Worm (Caenorhabditis elegans) whole organism, mixed stage, embryonic: Measurements from ENCODE around the gene dhs-21.
A peak's percentile ranks its signal among the peaks of the same experiment; 100 is the strongest.

Source experiments
- ces-1 ChIP-seq: fragments of 150-350 bp; optimal IDR thresholded peaks from 2 replicates; lab custom pipeline; 2014; ENCODE audit warnings: missing biosample characterization, missing genetic modification reagents, missing genetic modification characterization
- elt-1 ChIP-seq: sonication (generic microtip); optimal IDR thresholded peaks from 2 replicates; lab custom pipeline; 2017; ENCODE audit warnings: missing genetic modification characterization, mild to moderate bottlenecking, missing compliant biosample characterization, antibody characterized with exemption, moderate library complexity, borderline replicate concordance; ENCODE audit not compliant: insufficient read depth
- pha-4 ChIP-seq: fragments of 150-350 bp; optimal IDR thresholded peaks from 2 replicates; lab custom pipeline; 2018; ENCODE audit warnings: missing biosample characterization, missing genetic modification reagents, missing genetic modification characterization
- snpc-4 ChIP-seq: fragments of 150-350 bp; optimal IDR thresholded peaks from 2 replicates; lab custom pipeline; 2014; ENCODE audit warnings: missing biosample characterization, missing genetic modification characterization
- unc-62 ChIP-seq: fragments of 150-350 bp; optimal IDR thresholded peaks from 2 replicates; lab custom pipeline; 2014; ENCODE audit warnings: missing biosample characterization, missing genetic modification reagents, missing genetic modification characterization
- ztf-11 ChIP-seq: fragments of 150-350 bp; optimal IDR thresholded peaks from 2 replicates; lab custom pipeline; 2014; ENCODE audit warnings: missing biosample characterization, missing genetic modification characterization

- TF ChIP-seq ztf-11 (tag; lab: Kevin White, UChicago) (no peak), snpc-4 (tag; lab: Kevin White, UChicago) (no peak), pha-4 (no peak), unc-62 (no peak), ces-1 (no peak), elt-1 (tag; lab: Kevin White, UChicago) (peak; percentile 94)
These were observed 14.0 kb upstream of the dhs-21 start, which contains the start of gene C15C8.4 for ce11 chrV:12747431-12747830.
